Worm (Caenorhabditis elegans): ENCODE data around the gene crn-4.

DNA sequence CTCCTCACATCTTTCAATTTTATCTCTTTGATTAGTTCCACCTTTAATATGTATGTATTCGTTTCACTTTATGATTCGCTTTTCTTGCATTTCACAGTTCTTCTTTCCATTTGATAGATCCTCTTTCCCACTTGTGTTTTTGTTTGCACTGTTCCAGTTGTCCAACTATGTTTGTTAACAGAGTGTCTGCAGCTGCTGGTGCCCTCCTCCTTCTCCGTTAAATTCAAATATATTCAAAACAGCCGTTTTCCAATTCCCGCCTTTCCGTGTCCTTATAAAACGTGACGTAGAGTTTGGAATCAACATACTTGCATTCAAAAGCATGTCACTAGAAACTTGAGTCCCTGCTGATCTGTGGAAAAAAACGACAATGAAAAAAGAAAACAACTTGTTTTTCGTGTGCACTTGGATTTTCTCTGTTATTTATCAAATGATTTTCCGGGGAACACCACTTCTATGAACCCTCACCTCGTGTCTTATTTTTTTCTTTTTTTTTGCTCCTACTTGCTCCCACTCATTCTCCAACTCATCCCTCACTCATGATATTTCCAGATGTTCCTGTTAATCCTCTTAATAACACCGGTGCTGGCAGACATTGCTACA lies 36.4 kb upstream of the crn-4 start, which contains the start of gene T10H10.2:
- TF ChIP-seq klf-2 (GFP tag; conservative IDR thresholded peaks at IDR 0.05) (no peak), T22C8.4 (GFP tag; IDR thresholded peaks at IDR 0.05) (no peak), ref-1 (GFP tag; conservative IDR thresholded peaks at IDR 0.05) (no peak), flt-1 (GFP tag; IDR thresholded peaks at IDR 0.05) (no peak), tab-1 (GFP tag; IDR thresholded peaks at IDR 0.05) (no peak), ztf-23 (GFP tag; IDR thresholded peaks at IDR 0.05) (no peak), cog-1 (tag; optimal IDR thresholded peaks at IDR 0.05) (no peak)
